Worm (Caenorhabditis elegans): ENCODE measurements around the gene srx-74.

The srx-74 gene

ce11 chrV:4662400-4662799 lies at the start of gene srx-74:
Gene srx-74, minus strand, starts transcription at chrV:4662500.
- no peak for TF ChIP-seq M03D4.4 (tag; optimal IDR thresholded peaks at IDR 0.05)
- TF ChIP-seq flh-1 (GFP tag; optimal IDR thresholded peaks at IDR 0.05) = no peak
- TF ChIP-seq blmp-1 (tag; optimal IDR thresholded peaks at IDR 0.05) = no peak
- no peak for TF ChIP-seq snpc-4 (tag; optimal IDR thresholded peaks at IDR 0.05)
- no peak for TF ChIP-seq ceh-83 (GFP tag; optimal IDR thresholded peaks at IDR 0.05)
- TF ChIP-seq ham-2 (GFP tag; optimal IDR thresholded peaks at IDR 0.05) = no peak
- TF ChIP-seq ceh-43 (GFP tag; optimal IDR thresholded peaks at IDR 0.05) = no peak
- TF ChIP-seq unc-62 (GFP tag; optimal IDR thresholded peaks at IDR 0.05) = no peak
- TF ChIP-seq sptf-1 (tag; optimal IDR thresholded peaks at IDR 0.05) = no peak
- no peak for TF ChIP-seq mep-1 (tag; optimal IDR thresholded peaks at IDR 0.05)
- no peak for TF ChIP-seq elt-1 (tag; optimal IDR thresholded peaks at IDR 0.05; ENCODE audit: borderline replicate concordance, insufficient read depth)
- no peak for TF ChIP-seq lin-32 (GFP tag; optimal IDR thresholded peaks at IDR 0.05)
- TF ChIP-seq ztf-11 (tag; optimal IDR thresholded peaks at IDR 0.05) = no peak
- TF ChIP-seq tbx-8 (GFP tag; optimal IDR thresholded peaks at IDR 0.05) = no peak
- no peak for TF ChIP-seq drap-1 (GFP tag; optimal IDR thresholded peaks at IDR 0.05)
- no peak for TF ChIP-seq nhr-28 (tag; optimal IDR thresholded peaks at IDR 0.05)
- no peak for TF ChIP-seq lsy-2 (tag; optimal IDR thresholded peaks at IDR 0.05)
- no peak for TF ChIP-seq bed-3 (GFP tag; optimal IDR thresholded peaks at IDR 0.05)
- no peak for TF ChIP-seq zip-8 (tag; optimal IDR thresholded peaks at IDR 0.05)
- no peak for TF ChIP-seq nhr-237 (tag; optimal IDR thresholded peaks at IDR 0.05)

ce11 chrV:4710464-4710863 lies 48.2 kb upstream of the srx-74 start, which contains the start of gene oac-24:
Gene oac-24, plus strand, starts transcription at chrV:4710764.
- TF ChIP-seq mls-2 (tag; optimal IDR thresholded peaks at IDR 0.05) = no peak

- TF ChIP-seq nhr-12 (tag; optimal IDR thresholded peaks at IDR 0.05) (no peak), ceh-39 (tag; optimal IDR thresholded peaks at IDR 0.05) (no peak), lin-13 (tag; optimal IDR thresholded peaks at IDR 0.05) (no peak), nhr-2 (tag; optimal IDR thresholded peaks at IDR 0.05) (no peak), mls-2 (tag; optimal IDR thresholded peaks at IDR 0.05) (no peak), M03D4.4 (tag; optimal IDR thresholded peaks at IDR 0.05) (no peak), blmp-1 (tag; optimal IDR thresholded peaks at IDR 0.05) (no peak), hlh-1 (tag; optimal IDR thresholded peaks at IDR 0.05) (no peak), ham-2 (GFP tag; optimal IDR thresholded peaks at IDR 0.05) (no peak), nhr-76 (tag; optimal IDR thresholded peaks at IDR 0.05) (no peak), sptf-1 (tag; optimal IDR thresholded peaks at IDR 0.05) (no peak), pha-4 (tag; optimal IDR thresholded peaks at IDR 0.05) (no peak), elt-3 (tag; optimal IDR thresholded peaks at IDR 0.05) (no peak), unc-120 (tag; optimal IDR thresholded peaks at IDR 0.05; ENCODE audit: poor library complexity, severe bottlenecking) (no peak), snpc-4 (tag; optimal IDR thresholded peaks at IDR 0.05) (no peak), ztf-11 (tag; optimal IDR thresholded peaks at IDR 0.05) (no peak), sem-2 (GFP tag; optimal IDR thresholded peaks at IDR 0.05) (no peak), drap-1 (GFP tag; optimal IDR thresholded peaks at IDR 0.05) (no peak), nhr-28 (tag; optimal IDR thresholded peaks at IDR 0.05) (no peak)
Measured at ce11 chrV:4707646-4708045, 45.3 kb upstream of the srx-74 start.

ce11 chrV:4700189-4700588 lies 37.9 kb upstream of the srx-74 start, which contains the start of gene ZC266.1:
Gene ZC266.1, minus strand, starts transcription at chrV:4700289.
- TF ChIP-seq nhr-12 (tag; optimal IDR thresholded peaks at IDR 0.05) = no peak
- no peak for TF ChIP-seq drap-1 (GFP tag; optimal IDR thresholded peaks at IDR 0.05)
- no peak for TF ChIP-seq lin-32 (GFP tag; optimal IDR thresholded peaks at IDR 0.05)
- no peak for TF ChIP-seq ceh-83 (GFP tag; optimal IDR thresholded peaks at IDR 0.05)
- TF ChIP-seq zip-8 (tag; optimal IDR thresholded peaks at IDR 0.05) = no peak
- no peak for TF ChIP-seq nhr-76 (tag; optimal IDR thresholded peaks at IDR 0.05)
- no peak for TF ChIP-seq lin-13 (tag; optimal IDR thresholded peaks at IDR 0.05)
- TF ChIP-seq tbx-8 (GFP tag; optimal IDR thresholded peaks at IDR 0.05) = no peak
- no peak for TF ChIP-seq ces-1 (GFP tag; optimal IDR thresholded peaks at IDR 0.05)
- TF ChIP-seq ztf-11 (tag; optimal IDR thresholded peaks at IDR 0.05) = no peak

ce11 chrV:4698675-4699074 lies 36.4 kb upstream of the srx-74 start:
- TF ChIP-seq ham-2 (GFP tag; optimal IDR thresholded peaks at IDR 0.05) (no peak), nhr-28 (tag; optimal IDR thresholded peaks at IDR 0.05) (no peak), elt-1 (tag; optimal IDR thresholded peaks at IDR 0.05; ENCODE audit: borderline replicate concordance, insufficient read depth) (peak; percentile 52), hlh-1 (tag; optimal IDR thresholded peaks at IDR 0.05) (no peak), mls-2 (tag; optimal IDR thresholded peaks at IDR 0.05) (no peak), lin-32 (GFP tag; optimal IDR thresholded peaks at IDR 0.05) (no peak), ztf-11 (tag; optimal IDR thresholded peaks at IDR 0.05) (no peak), nhr-2 (tag; optimal IDR thresholded peaks at IDR 0.05) (no peak), cnd-1 (tag; optimal IDR thresholded peaks at IDR 0.05) (no peak), flh-1 (GFP tag; optimal IDR thresholded peaks at IDR 0.05) (no peak), nhr-237 (tag; optimal IDR thresholded peaks at IDR 0.05) (no peak), mep-1 (tag; optimal IDR thresholded peaks at IDR 0.05) (no peak), elt-3 (tag; optimal IDR thresholded peaks at IDR 0.05) (peak; percentile 82)

All from whole organism, mixed stage, embryonic.